Worm (Caenorhabditis elegans) whole organism, L3 larva: Measurements from ENCODE around the gene C32D5.8.

Experiments
- R02D3.7 ChIP-seq: fragments of 150-350 bp; optimal IDR thresholded peaks from 2 replicates; lab custom pipeline; 2014; ENCODE audit warnings: missing biosample characterization, missing genetic modification characterization
- aly-2 ChIP-seq: fragments of 150-350 bp; optimal IDR thresholded peaks from 2 replicates; lab custom pipeline; 2014; ENCODE audit warnings: missing biosample characterization, missing genetic modification characterization
- ama-1 ChIP-seq: fragments of 150-350 bp; optimal IDR thresholded peaks from 2 replicates; lab custom pipeline; 2018
- ceh-16 ChIP-seq: sonication (generic microtip); optimal IDR thresholded peaks from 2 replicates; lab custom pipeline; 2017; ENCODE audit warnings: missing biosample characterization, missing genetic modification characterization
- ceh-28 ChIP-seq: fragments of 150-350 bp; optimal IDR thresholded peaks from 2 replicates; lab custom pipeline; 2014; ENCODE audit warnings: missing biosample characterization, missing genetic modification reagents, missing genetic modification characterization
- ceh-82 ChIP-seq: fragments of 150-350 bp; optimal IDR thresholded peaks from 2 replicates; lab custom pipeline; 2014; ENCODE audit warnings: missing biosample characterization, missing genetic modification characterization
- ceh-9 ChIP-seq: sonication (generic microtip); optimal IDR thresholded peaks from 2 replicates; lab custom pipeline; 2018; ENCODE audit warnings: missing biosample characterization, missing genetic modification characterization
- egl-27 ChIP-seq: sonication (generic microtip); optimal IDR thresholded peaks from 4 replicates; lab custom pipeline; 2017; ENCODE audit warnings: missing biosample characterization, missing genetic modification reagents, missing genetic modification characterization
- elt-1 ChIP-seq: fragments of 150-350 bp; optimal IDR thresholded peaks from 2 replicates; lab custom pipeline; 2014; ENCODE audit warnings: missing biosample characterization, missing genetic modification characterization
- elt-3 ChIP-seq, 3 experiments: fragments of 150-350 bp in 1 of 3; sonication (generic microtip) in 2 of 3; optimal IDR thresholded peaks; 2 replicates in 2 of 3; 4 replicates in 1 of 3; lab custom pipeline; 2014 to 2017; ENCODE audit warnings: missing biosample characterization in 3 of 3, missing genetic modification characterization in 3 of 3
- eor-1 ChIP-seq, 2 experiments: fragments of 150-350 bp; optimal IDR thresholded peaks; 2 replicates each; lab custom pipeline; 2014 to 2018; ENCODE audit warnings: missing biosample characterization in 2 of 2, missing genetic modification characterization in 2 of 2
- fkh-10 ChIP-seq: sonication (generic microtip); optimal IDR thresholded peaks from 2 replicates; lab custom pipeline; 2017; ENCODE audit warnings: missing biosample characterization, missing genetic modification reagents, missing genetic modification characterization
- fos-1 ChIP-seq: fragments of 150-350 bp; optimal IDR thresholded peaks from 2 replicates; lab custom pipeline; 2014; ENCODE audit warnings: missing biosample characterization, missing genetic modification characterization
- hmg-11 ChIP-seq: sonication (generic microtip); optimal IDR thresholded peaks from 2 replicates; lab custom pipeline; 2016; ENCODE audit warnings: missing genetic modification characterization, missing compliant biosample characterization
- jun-1 ChIP-seq: fragments of 150-350 bp; optimal IDR thresholded peaks from 2 replicates; lab custom pipeline; 2014; ENCODE audit warnings: missing biosample characterization, missing genetic modification reagents, missing genetic modification characterization
- lin-39 ChIP-seq: fragments of 150-350 bp; optimal IDR thresholded peaks from 2 replicates; lab custom pipeline; 2018; ENCODE audit warnings: missing biosample characterization, missing genetic modification reagents, missing genetic modification characterization
- mdl-1 ChIP-seq: fragments of 150-350 bp; optimal IDR thresholded peaks from 2 replicates; lab custom pipeline; 2014; ENCODE audit warnings: missing biosample characterization, missing genetic modification characterization
- nfya-1 ChIP-seq: sonication (generic microtip); optimal IDR thresholded peaks from 2 replicates; lab custom pipeline; 2017; ENCODE audit warnings: missing genetic modification characterization, mild to moderate bottlenecking, missing compliant biosample characterization, antibody characterized with exemption, moderate library complexity; ENCODE audit not compliant: insufficient read depth
- nhr-11 ChIP-seq: fragments of 150-350 bp; optimal IDR thresholded peaks from 2 replicates; lab custom pipeline; 2014; ENCODE audit warnings: missing biosample characterization, missing genetic modification characterization
- nhr-12 ChIP-seq: fragments of 150-350 bp; optimal IDR thresholded peaks from 2 replicates; lab custom pipeline; 2014; ENCODE audit warnings: missing biosample characterization, missing genetic modification characterization
- nhr-23 ChIP-seq: fragments of 150-350 bp; optimal IDR thresholded peaks from 2 replicates; lab custom pipeline; 2014; ENCODE audit warnings: missing biosample characterization, missing genetic modification reagents, missing genetic modification characterization
- nhr-237 ChIP-seq: fragments of 150-350 bp; optimal IDR thresholded peaks from 2 replicates; lab custom pipeline; 2014; ENCODE audit warnings: missing biosample characterization, missing genetic modification characterization
- nhr-25 ChIP-seq: sonication (generic microtip); optimal IDR thresholded peaks from 2 replicates; lab custom pipeline; 2017; ENCODE audit warnings: missing biosample characterization, missing genetic modification characterization
- nhr-67 ChIP-seq: fragments of 150-350 bp; optimal IDR thresholded peaks from 2 replicates; lab custom pipeline; 2014; ENCODE audit warnings: missing biosample characterization, missing genetic modification characterization
- nhr-76 ChIP-seq: fragments of 150-350 bp; sonication (generic microtip); optimal IDR thresholded peaks from 5 replicates; lab custom pipeline; 2014; ENCODE audit warnings: missing biosample characterization, missing genetic modification characterization
- nhr-77 ChIP-seq: fragments of 150-350 bp; optimal IDR thresholded peaks from 2 replicates; lab custom pipeline; 2014; ENCODE audit warnings: missing biosample characterization, missing genetic modification characterization
- pha-4 ChIP-seq: fragments of 150-350 bp; optimal IDR thresholded peaks from 2 replicates; lab custom pipeline; 2014; ENCODE audit warnings: missing biosample characterization, missing genetic modification reagents, missing genetic modification characterization
- pqm-1 ChIP-seq: fragments of 150-350 bp; optimal IDR thresholded peaks from 2 replicates; lab custom pipeline; 2017; ENCODE audit warnings: missing biosample characterization, missing genetic modification characterization, inconsistent platforms
- sea-2 ChIP-seq: fragments of 150-350 bp; sonication (generic microtip); optimal IDR thresholded peaks from 4 replicates; lab custom pipeline; 2014; ENCODE audit warnings: missing biosample characterization, missing genetic modification reagents, missing genetic modification characterization
- skn-1 ChIP-seq: fragments of 150-350 bp; optimal IDR thresholded peaks from 2 replicates; lab custom pipeline; 2014; ENCODE audit warnings: missing biosample characterization, missing genetic modification characterization
- snpc-4 ChIP-seq: fragments of 150-350 bp; optimal IDR thresholded peaks from 2 replicates; lab custom pipeline; 2014; ENCODE audit warnings: missing biosample characterization, missing genetic modification characterization
- tbx-2 ChIP-seq: sonication (generic microtip); optimal IDR thresholded peaks from 2 replicates; lab custom pipeline; 2016; ENCODE audit warnings: mild to moderate bottlenecking, missing genetic modification characterization, missing compliant biosample characterization
- unc-62 ChIP-seq: fragments of 150-350 bp; sonication (generic microtip); optimal IDR thresholded peaks from 4 replicates; lab custom pipeline; 2014; ENCODE audit warnings: missing biosample characterization, missing genetic modification reagents, missing genetic modification characterization
- ztf-11 ChIP-seq: fragments of 150-350 bp; optimal IDR thresholded peaks from 2 replicates; lab custom pipeline; 2014; ENCODE audit warnings: missing biosample characterization, missing genetic modification characterization
- ztf-4 ChIP-seq: fragments of 150-350 bp; optimal IDR thresholded peaks from 2 replicates; lab custom pipeline; 2014; ENCODE audit warnings: missing biosample characterization, missing genetic modification characterization

C32D5.8 gene

ce11 chrII:6344513-6344912, 1.3 kb downstream of the C32D5.8 start:
- TF ChIP-seq tbx-2 (tag; lab: Kevin White, UChicago) (no peak), jun-1 (no peak), fkh-10 (GFP tag; lab: Kevin White, UChicago) (no peak), ztf-4 (tag; lab: Kevin White, UChicago) (no peak), aly-2 (tag; lab: Kevin White, UChicago) (no peak), pqm-1 (tag; lab: Kevin White, UChicago) (no peak), fos-1 (no peak), elt-3 (tag; optimal IDR thresholded peaks at IDR 0.05; lab: Kevin White, UChicago) (no peak), snpc-4 (no peak), nhr-67 (tag; lab: Kevin White, UChicago) (no peak), nhr-77 (tag; lab: Kevin White, UChicago) (no peak), nfya-1 (no peak), nhr-12 (tag; lab: Kevin White, UChicago) (no peak), nhr-23 (tag; lab: Kevin White, UChicago) (no peak), nhr-76 (no peak), ceh-16 (tag; lab: Kevin White, UChicago) (no peak), mdl-1 (tag; lab: Kevin White, UChicago) (no peak), skn-1 (tag; lab: Kevin White, UChicago) (no peak), hmg-11 (tag; lab: Kevin White, UChicago) (no peak)

DNA sequence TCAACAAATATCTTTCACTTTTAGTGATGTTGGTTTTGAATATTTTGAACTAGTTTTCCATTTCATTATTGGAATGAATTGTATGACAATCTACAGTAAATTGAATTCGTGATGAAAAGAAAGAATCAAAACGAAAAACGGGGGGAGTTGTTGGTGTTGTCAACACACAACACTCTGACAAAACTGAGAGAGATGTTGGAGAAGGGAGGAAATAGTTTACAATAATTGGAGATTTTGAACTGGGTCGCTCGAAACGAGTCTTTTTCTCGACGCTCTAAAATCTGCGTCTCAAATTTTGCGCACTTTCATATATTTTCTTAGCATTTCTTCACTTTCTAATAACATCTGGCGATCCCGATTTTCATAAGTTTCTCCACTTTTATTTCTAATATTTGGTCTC, 1.9 kb downstream of the C32D5.8 start, which contains the start of gene txt-18:
Gene txt-18 (plus strand): TSS at position 180 of the 400 bp plus-strand sequence.
- TF ChIP-seq pha-4 (peak; percentile 81), nhr-67 (tag; lab: Kevin White, UChicago) (no peak), ama-1 (lab: Kevin White, UChicago) (no peak), nhr-25 (tag; lab: Kevin White, UChicago) (peak; percentile 13), R02D3.7 (tag; lab: Kevin White, UChicago) (no peak), nfya-1 (peak; percentile 23), nhr-23 (tag; lab: Kevin White, UChicago) (peak; percentile 41)

- no peak for TF ChIP-seq nhr-25 (tag; lab: Kevin White, UChicago)
- TF ChIP-seq nhr-237 (tag; lab: Kevin White, UChicago), result no peak
- no peak for TF ChIP-seq pha-4
- TF ChIP-seq ceh-9 (tag; lab: Kevin White, UChicago), result no peak
- no peak for TF ChIP-seq R02D3.7 (tag; lab: Kevin White, UChicago)
- no peak for TF ChIP-seq egl-27 (tag; lab: Kevin White, UChicago)
- no peak for TF ChIP-seq jun-1
- no peak for TF ChIP-seq lin-39 (tag; lab: Kevin White, UChicago)
- TF ChIP-seq ceh-28 (tag; lab: Kevin White, UChicago), result no peak
- no peak for TF ChIP-seq eor-1 (tag; optimal IDR thresholded peaks at IDR 0.05; lab: Kevin White, UChicago)
These were observed 3.3 kb downstream of the C32D5.8 start for ce11 chrII:6342455-6342854.

DNA sequence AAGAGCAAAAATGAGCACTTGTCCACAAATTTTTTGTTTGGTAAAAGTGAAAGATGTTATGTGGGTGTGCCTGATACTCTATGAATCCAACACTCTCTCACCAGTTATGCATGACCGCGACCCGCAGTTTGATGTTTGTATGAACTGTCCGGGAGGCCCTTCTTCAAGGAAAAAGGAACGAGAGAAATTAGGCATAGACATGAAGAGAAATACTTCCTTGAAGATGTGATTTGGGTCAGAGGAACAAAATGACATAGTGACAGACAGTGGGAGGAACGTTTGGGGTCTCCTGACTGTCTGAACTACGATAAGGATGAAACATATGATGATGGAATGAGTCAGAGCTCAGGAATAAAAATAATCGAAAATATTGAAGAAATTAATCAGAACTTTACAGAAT, 4.7 kb downstream of the C32D5.8 start:
- TF ChIP-seq nhr-23 (tag; lab: Kevin White, UChicago) (peak; percentile 73), pqm-1 (tag; lab: Kevin White, UChicago) (peak; percentile 57), fos-1 (no peak), unc-62 (no peak), eor-1 (tag; optimal IDR thresholded peaks at IDR 0.05; lab: Kevin White, UChicago) (no peak), elt-1 (no peak), ceh-82 (tag; lab: Kevin White, UChicago) (no peak), pha-4 (peak; percentile 25), nhr-67 (tag; lab: Kevin White, UChicago) (no peak), aly-2 (tag; lab: Kevin White, UChicago) (no peak), sea-2 (GFP tag; lab: Kevin White, UChicago) (no peak), nhr-25 (tag; lab: Kevin White, UChicago) (no peak), mdl-1 (tag; lab: Kevin White, UChicago) (no peak), nhr-12 (tag; lab: Kevin White, UChicago) (no peak), ztf-11 (tag; lab: Kevin White, UChicago) (no peak)

ce11 chrII:6339948-6340347, 5.8 kb downstream of the C32D5.8 start, which contains the start of gene C32D5.7:
Gene C32D5.7, minus strand, starts transcription at chrII:6340048.
- TF ChIP-seq unc-62 (no peak), nhr-77 (tag; lab: Kevin White, UChicago) (no peak), pqm-1 (tag; lab: Kevin White, UChicago) (no peak), nhr-67 (tag; lab: Kevin White, UChicago) (no peak), nhr-11 (no peak), ceh-9 (tag; lab: Kevin White, UChicago) (no peak), eor-1 (tag; optimal IDR thresholded peaks at IDR 0.05; lab: Kevin White, UChicago) (no peak), pha-4 (no peak), skn-1 (tag; lab: Kevin White, UChicago) (no peak)
